Worm (Caenorhabditis elegans) whole organism, L4/young adult: ENCODE data around the gene T23B5.4.

Experiments used
- W03F9.2 ChIP-seq: fragments of 150-350 bp; optimal IDR thresholded peaks from 2 replicates; lab custom pipeline; 2014; ENCODE audit warnings: missing biosample characterization, missing genetic modification characterization
- dao-5 ChIP-seq: sonication (generic microtip); optimal IDR thresholded peaks from 2 replicates; lab custom pipeline; 2016; ENCODE audit warnings: missing genotype, missing genetic modification characterization, moderate library complexity, missing compliant biosample characterization
- him-1 ChIP-seq: sonication (generic microtip); optimal IDR thresholded peaks from 2 replicates; lab custom pipeline; 2016; ENCODE audit warnings: missing genotype, missing genetic modification reagents, missing genetic modification characterization, missing compliant biosample characterization

DNA sequence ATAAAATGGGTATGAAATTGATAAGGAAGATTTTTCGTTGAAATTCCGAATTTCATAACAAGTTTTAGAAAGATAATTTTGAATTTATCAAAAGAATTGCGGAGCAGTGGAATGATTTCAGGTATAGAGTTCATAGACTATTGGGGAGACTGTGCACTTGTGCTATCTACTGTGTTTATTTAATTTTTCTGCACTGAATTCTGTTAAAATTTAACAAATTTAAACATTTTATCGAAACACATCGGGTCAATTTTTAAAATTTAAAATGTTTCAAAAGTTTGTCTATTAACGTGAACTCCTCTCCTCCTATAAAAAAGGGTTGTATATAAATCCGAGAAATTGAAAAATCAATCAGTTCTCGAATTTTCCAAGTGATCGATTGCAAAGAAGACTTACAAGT lies 42.7 kb downstream of the T23B5.4 start, which contains the start of gene C27D8.1:
- TF ChIP-seq him-1 (tag; lab: Kevin White, UChicago), result no peak
- no peak for TF ChIP-seq dao-5 (tag; lab: Kevin White, UChicago)
- TF ChIP-seq W03F9.2, result no peak
